Fruit fly (Drosophila melanogaster): Measurements from ENCODE around the gene Nlp.

- TF ChIP-seq Ets98B (GFP tag; IDR thresholded peaks at IDR 0.05) = no peak
- TF ChIP-seq Snoo (tag; optimal IDR thresholded peaks at IDR 0.05) = no peak
- TF ChIP-seq Pif1B (GFP tag; optimal IDR thresholded peaks at IDR 0.05) = no peak
- TF ChIP-seq CG15710 (tag; optimal IDR thresholded peaks at IDR 0.05) = no peak
- TF ChIP-seq CG14655 (GFP tag; optimal IDR thresholded peaks at IDR 0.05) = no peak
- TF ChIP-seq CG8159 (tag; optimal IDR thresholded peaks at IDR 0.05) = no peak
- no peak for TF ChIP-seq fd96Ca (GFP tag; IDR thresholded peaks at IDR 0.05)
- TF ChIP-seq gl (tag; optimal IDR thresholded peaks at IDR 0.05) = no peak
- no peak for TF ChIP-seq EcR (GFP tag; optimal IDR thresholded peaks at IDR 0.05)
- no peak for TF ChIP-seq CG8301 (tag; optimal IDR thresholded peaks at IDR 0.05)
These were observed 41.5 kb upstream of the Nlp start for dm6 chr3R:29963102-29963501.

Data from whole organism, pupa.